ENCODE assay signal across 1 fruit fly cellular context in the genomic region with DNA sequence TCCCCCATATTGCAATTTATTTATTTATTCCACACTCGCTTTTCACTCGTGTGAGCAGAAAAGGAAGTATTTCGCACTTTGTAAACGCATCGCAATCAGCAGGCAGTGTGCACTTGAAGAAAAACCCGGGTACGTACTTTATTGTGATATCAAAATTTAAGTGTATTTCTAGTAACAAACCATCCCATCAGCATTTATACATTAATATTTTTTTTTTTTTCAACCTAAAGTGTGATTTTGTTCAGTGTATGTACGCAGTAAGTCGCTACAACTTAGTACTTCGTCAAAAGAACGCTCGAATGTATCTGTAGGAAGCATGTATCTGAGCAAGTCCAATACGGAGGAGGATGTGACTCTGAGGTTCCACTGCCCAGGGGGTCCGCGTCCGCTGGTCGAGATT.
TF ChIP-seq lines count a peak whose summit lies in the region.

No protein-coding gene starts in this region.

TF ChIP-seq in whole organism, embryonic, 481 proteins besides CTCF, POLR2A, EP300 and RAD21 (continued from another document):
- no peak for TF ChIP-seq CG6683 (GFP tag; optimal IDR thresholded peaks at IDR 0.05; lab: Kevin White, UChicago)
- no peak for TF ChIP-seq en (GFP tag; optimal IDR thresholded peaks at IDR 0.05; lab: Kevin White, UChicago)
- no peak for TF ChIP-seq Lim3 (GFP tag; IDR thresholded peaks at IDR 0.05; lab: Robert Waterston, UW)
- TF ChIP-seq psq (GFP tag; optimal IDR thresholded peaks at IDR 0.05; lab: Kevin White, UChicago) = no peak
- TF ChIP-seq CG9876 (GFP tag; optimal IDR thresholded peaks at IDR 0.05; lab: Kevin White, UChicago) = no peak
- no peak for TF ChIP-seq CG17568 (GFP tag; optimal IDR thresholded peaks at IDR 0.05; lab: Kevin White, UChicago)
- no peak for TF ChIP-seq bcd (GFP tag; optimal IDR thresholded peaks at IDR 0.05; lab: Kevin White, UChicago)
- no peak for TF ChIP-seq CG9797 (GFP tag; optimal IDR thresholded peaks at IDR 0.05; lab: Kevin White, UChicago)
- TF ChIP-seq yki (optimal IDR thresholded peaks at IDR 0.05; lab: Kevin White, UChicago) = no peak
- TF ChIP-seq zfh1 (GFP tag; IDR thresholded peaks at IDR 0.05; lab: Robert Waterston, UW) = 0 out of 3 replicates have a peak, but pooled peaks have one; percentile 38
- no peak for TF ChIP-seq CG3995 (GFP tag; optimal IDR thresholded peaks at IDR 0.05; lab: Kevin White, UChicago)
- no peak for TF ChIP-seq Lhr (GFP tag; optimal IDR thresholded peaks at IDR 0.05; lab: Kevin White, UChicago)
- no peak for TF ChIP-seq CG8944 (GFP tag; optimal IDR thresholded peaks at IDR 0.05; lab: Kevin White, UChicago)
- no peak for TF ChIP-seq CG14050 (GFP tag; IDR thresholded peaks at IDR 0.05; lab: Robert Waterston, UW)
- TF ChIP-seq CG2120 (GFP tag; optimal IDR thresholded peaks at IDR 0.05; lab: Kevin White, UChicago) = no peak
- TF ChIP-seq CG2202 (tag; optimal IDR thresholded peaks at IDR 0.05; lab: Kevin White, UChicago) = no peak
- TF ChIP-seq twi (tag; optimal IDR thresholded peaks at IDR 0.05; lab: Kevin White, UChicago) = no peak
- TF ChIP-seq CG9817 (tag; optimal IDR thresholded peaks at IDR 0.05; lab: Kevin White, UChicago) = no peak
- TF ChIP-seq dan (GFP tag; IDR thresholded peaks at IDR 0.05; lab: Robert Waterston, UW) = no peak
- TF ChIP-seq CG10274 (GFP tag; optimal IDR thresholded peaks at IDR 0.05; lab: Kevin White, UChicago) = no peak
- TF ChIP-seq CG32772 (GFP tag; IDR thresholded peaks at IDR 0.05; lab: Robert Waterston, UW) = no peak
- TF ChIP-seq Dad (GFP tag; optimal IDR thresholded peaks at IDR 0.05; lab: Kevin White, UChicago) = no peak
- no peak for TF ChIP-seq Dek (tag; optimal IDR thresholded peaks at IDR 0.05; lab: Kevin White, UChicago)
- TF ChIP-seq CG8281 (tag; optimal IDR thresholded peaks at IDR 0.05; lab: Kevin White, UChicago) = no peak
- no peak for TF ChIP-seq CG31365 (tag; optimal IDR thresholded peaks at IDR 0.05; lab: Kevin White, UChicago)
- no peak for TF ChIP-seq CG7987 (GFP tag; optimal IDR thresholded peaks at IDR 0.05; lab: Kevin White, UChicago)
- TF ChIP-seq CG31224 (GFP tag; IDR thresholded peaks at IDR 0.05; lab: Robert Waterston, UW) = no peak
- TF ChIP-seq CG12236 (GFP tag; optimal IDR thresholded peaks at IDR 0.05; lab: Kevin White, UChicago) = no peak
- no peak for TF ChIP-seq lbe (GFP tag; optimal IDR thresholded peaks at IDR 0.05; lab: Kevin White, UChicago)
- TF ChIP-seq HLHmδ (GFP tag; optimal IDR thresholded peaks at IDR 0.05; lab: Kevin White, UChicago) = no peak
- TF ChIP-seq YL-1 (GFP tag; optimal IDR thresholded peaks at IDR 0.05; lab: Kevin White, UChicago) = no peak
- no peak for TF ChIP-seq chm (GFP tag; IDR thresholded peaks at IDR 0.05; lab: Robert Waterston, UW)
- TF ChIP-seq CG5245 (GFP tag; optimal IDR thresholded peaks at IDR 0.05; lab: Kevin White, UChicago) = peak; percentile 15
- no peak for TF ChIP-seq Sin3A (optimal IDR thresholded peaks at IDR 0.05; lab: Kevin White, UChicago)
- no peak for TF ChIP-seq odd (GFP tag; optimal IDR thresholded peaks at IDR 0.05; lab: Kevin White, UChicago)
- no peak for TF ChIP-seq repo (GFP tag; optimal IDR thresholded peaks at IDR 0.05; lab: Kevin White, UChicago)
- TF ChIP-seq CG10654 (GFP tag; optimal IDR thresholded peaks at IDR 0.05; lab: Kevin White, UChicago) = peak; percentile 6
- TF ChIP-seq Nf-YB (GFP tag; optimal IDR thresholded peaks at IDR 0.05; lab: Kevin White, UChicago) = no peak
- peak; percentile 8; the same call in 1 of the 2 replicates for TF ChIP-seq E2f2 (GFP tag; IDR thresholded peaks at IDR 0.05; lab: Robert Waterston, UW)
- no peak for TF ChIP-seq stwl (tag; optimal IDR thresholded peaks at IDR 0.05; lab: Kevin White, UChicago)
- TF ChIP-seq CG4404 (GFP tag; IDR thresholded peaks at IDR 0.05; lab: Robert Waterston, UW) = no peak
- peak; percentile 5 for TF ChIP-seq Max (GFP tag; optimal IDR thresholded peaks at IDR 0.05; lab: Kevin White, UChicago)
- no peak for TF ChIP-seq sisA (GFP tag; IDR thresholded peaks at IDR 0.05; lab: Robert Waterston, UW)
- no peak for TF ChIP-seq CG1647 (GFP tag; optimal IDR thresholded peaks at IDR 0.05; lab: Kevin White, UChicago)
- no peak for TF ChIP-seq CG4360 (GFP tag; IDR thresholded peaks at IDR 0.05; lab: Robert Waterston, UW)
- no peak for TF ChIP-seq toy (GFP tag; IDR thresholded peaks at IDR 0.05; lab: Robert Waterston, UW)
- TF ChIP-seq unc-4 (GFP tag; IDR thresholded peaks at IDR 0.05; lab: Robert Waterston, UW; ENCODE audit: partially characterized antibody) = no peak
- TF ChIP-seq dpn (GFP tag; optimal IDR thresholded peaks at IDR 0.05; lab: Kevin White, UChicago) = no peak
- peak; percentile 87 for TF ChIP-seq sens (GFP tag; lab: Kevin White, UChicago)
- TF ChIP-seq CG17829 (tag; optimal IDR thresholded peaks at IDR 0.05; lab: Kevin White, UChicago) = no peak
- no peak for TF ChIP-seq CG34376 (GFP tag; optimal IDR thresholded peaks at IDR 0.05; lab: Kevin White, UChicago)
- TF ChIP-seq Oli (tag; optimal IDR thresholded peaks at IDR 0.05; lab: Kevin White, UChicago) = no peak
- no peak for TF ChIP-seq CG18476 (GFP tag; optimal IDR thresholded peaks at IDR 0.05; lab: Kevin White, UChicago)
- TF ChIP-seq CG2712 (tag; optimal IDR thresholded peaks at IDR 0.05; lab: Kevin White, UChicago) = peak; percentile 29
- TF ChIP-seq ci (GFP tag; IDR thresholded peaks at IDR 0.05; lab: Robert Waterston, UW) = 0 out of 3 replicates have a peak, but pooled peaks have one; percentile 49
- TF ChIP-seq CG1529 (GFP tag; optimal IDR thresholded peaks at IDR 0.05; lab: Kevin White, UChicago) = no peak
- no peak for TF ChIP-seq CG1792 (GFP tag; optimal IDR thresholded peaks at IDR 0.05; lab: Kevin White, UChicago)
- peak; percentile 10 for TF ChIP-seq CG10267 (tag; optimal IDR thresholded peaks at IDR 0.05; lab: Kevin White, UChicago)
- no peak for TF ChIP-seq CG15073 (GFP tag; optimal IDR thresholded peaks at IDR 0.05; lab: Kevin White, UChicago)
- no peak for TF ChIP-seq D19B (GFP tag; optimal IDR thresholded peaks at IDR 0.05; lab: Kevin White, UChicago)
- no peak for TF ChIP-seq CG9609 (GFP tag; optimal IDR thresholded peaks at IDR 0.05; lab: Kevin White, UChicago)
- no peak for TF ChIP-seq CG6654 (GFP tag; optimal IDR thresholded peaks at IDR 0.05; lab: Kevin White, UChicago)
- no peak for TF ChIP-seq hkb (optimal IDR thresholded peaks at IDR 0.05; lab: Kevin White, UChicago)
- peak; percentile 41; the same call in 1 of the 2 replicates for TF ChIP-seq hkb (GFP tag; IDR thresholded peaks at IDR 0.05; lab: Robert Waterston, UW)
- TF ChIP-seq abd-A (tag; optimal IDR thresholded peaks at IDR 0.05; lab: Kevin White, UChicago) = no peak
- 0 out of 3 replicates have a peak, but pooled peaks have one; percentile 32 for TF ChIP-seq dysf (GFP tag; IDR thresholded peaks at IDR 0.05; lab: Robert Waterston, UW)
- no peak for TF ChIP-seq B-H1 (GFP tag; IDR thresholded peaks at IDR 0.05; lab: Robert Waterston, UW)
